Worm (Caenorhabditis elegans): ENCODE measurements around the gene sdz-27.

The sdz-27 gene

DNA sequence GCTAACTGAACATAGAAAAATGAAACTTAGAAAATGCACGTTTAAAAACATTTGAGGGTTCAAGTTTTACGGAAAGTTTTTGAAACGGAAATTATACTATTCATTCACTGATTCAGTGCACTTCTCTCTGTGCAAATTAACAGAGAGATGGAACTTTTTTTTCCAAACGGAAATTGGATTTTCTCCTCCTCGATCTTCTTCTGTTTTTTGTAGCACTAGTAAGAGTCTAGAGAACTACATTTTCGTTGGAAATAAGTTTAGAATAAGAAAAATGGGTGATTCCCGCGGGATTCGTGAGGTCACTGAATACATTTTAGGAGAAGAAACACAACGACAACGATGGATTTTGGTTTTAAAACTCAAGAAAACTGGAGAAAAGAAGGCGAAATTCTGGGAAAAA lies 48.9 kb downstream of the sdz-27 start:
- TF ChIP-seq Y79H2A.3 (GFP tag; conservative IDR thresholded peaks at IDR 0.05), result no peak
- TF ChIP-seq zim-3 (tag; optimal IDR thresholded peaks at IDR 0.05), result no peak
- TF ChIP-seq mxl-1 (tag; optimal IDR thresholded peaks at IDR 0.05), result no peak
- no peak for TF ChIP-seq hrde-1 (tag; optimal IDR thresholded peaks at IDR 0.05; ENCODE audit: borderline replicate concordance)
- no peak for TF ChIP-seq T26A5.8 (tag; optimal IDR thresholded peaks at IDR 0.05)
- TF ChIP-seq pbrm-1 (GFP tag; IDR thresholded peaks at IDR 0.05), result no peak
- TF ChIP-seq attf-3 (GFP tag; conservative IDR thresholded peaks at IDR 0.05), result no peak
- TF ChIP-seq ztf-25 (GFP tag; IDR thresholded peaks at IDR 0.05), result no peak
- no peak for TF ChIP-seq repo-1 (tag; optimal IDR thresholded peaks at IDR 0.05)
- TF ChIP-seq unc-62 (GFP tag; optimal IDR thresholded peaks at IDR 0.05), result no peak
- no peak for TF ChIP-seq fkh-3 (tag; optimal IDR thresholded peaks at IDR 0.05)
- no peak for TF ChIP-seq F49E8.2 (tag; optimal IDR thresholded peaks at IDR 0.05; ENCODE audit: insufficient read depth)
- no peak for TF ChIP-seq C06A6.2 (GFP tag; conservative IDR thresholded peaks at IDR 0.05)
- no peak for TF ChIP-seq C17E4.6 (GFP tag; IDR thresholded peaks at IDR 0.05)
- no peak for TF ChIP-seq tlf-1 (GFP tag; optimal IDR thresholded peaks at IDR 0.05)
- no peak for TF ChIP-seq somi-1 (GFP tag; optimal IDR thresholded peaks at IDR 0.05)
- no peak for TF ChIP-seq F57C9.4 (tag; optimal IDR thresholded peaks at IDR 0.05)
- TF ChIP-seq rpc-1 (optimal IDR thresholded peaks at IDR 0.05), result no peak
- no peak for TF ChIP-seq rpc-1 (tag; optimal IDR thresholded peaks at IDR 0.05)
- TF ChIP-seq nfyb-1 (GFP tag; IDR thresholded peaks at IDR 0.05), result no peak
